Worm (Caenorhabditis elegans): ENCODE results near the gene C46C2.3.

ce11 chrIV:9243670-9244069 is 18.7 kb downstream of the C46C2.3 start, which contains the start of gene rab-28:
- no peak for TF ChIP-seq ztf-11 (tag; optimal IDR thresholded peaks at IDR 0.05)
- no peak for TF ChIP-seq blmp-1 (tag; optimal IDR thresholded peaks at IDR 0.05; ENCODE audit: insufficient read depth)
- no peak for TF ChIP-seq ama-1 (optimal IDR thresholded peaks at IDR 0.05)
- TF ChIP-seq sma-3 (GFP tag; optimal IDR thresholded peaks at IDR 0.05), result no peak
- no peak for TF ChIP-seq skn-1 (tag; optimal IDR thresholded peaks at IDR 0.05)
- no peak for TF ChIP-seq unc-39 (tag; optimal IDR thresholded peaks at IDR 0.05)
- TF ChIP-seq elt-3 (tag; optimal IDR thresholded peaks at IDR 0.05), result no peak
- TF ChIP-seq ztf-4 (tag; optimal IDR thresholded peaks at IDR 0.05), result no peak
- TF ChIP-seq zag-1 (tag; optimal IDR thresholded peaks at IDR 0.05), result no peak
